Fruit fly (Drosophila melanogaster): ENCODE data around the gene rod.

rod gene

DNA sequence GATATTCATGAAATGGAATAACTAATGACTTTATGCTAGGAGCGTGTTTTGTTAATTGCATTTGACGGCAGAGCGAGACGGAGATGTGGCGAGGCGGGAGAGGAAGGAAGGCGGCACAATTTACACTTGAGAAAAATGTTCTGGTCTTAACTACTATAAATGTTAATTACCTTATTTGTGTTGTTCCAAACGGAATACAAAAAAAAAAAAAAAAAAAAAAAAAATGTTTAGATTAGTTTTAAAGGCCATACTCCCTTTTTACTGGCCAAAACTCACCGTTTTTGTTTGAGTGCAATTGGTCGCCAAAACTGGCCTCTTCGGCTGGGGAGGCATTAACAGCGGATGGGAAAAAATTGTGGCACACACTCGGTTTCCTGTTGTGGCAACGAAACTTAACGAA, 46.4 kb downstream of the rod start (continued):
- TF ChIP-seq CG8924 (tag; optimal IDR thresholded peaks at IDR 0.05) (no peak), Eip74EF (GFP tag; optimal IDR thresholded peaks at IDR 0.05) (no peak), Hr3 (GFP tag; optimal IDR thresholded peaks at IDR 0.05) (peak; percentile 2), CG18262 (tag; optimal IDR thresholded peaks at IDR 0.05) (no peak), CG6175 (GFP tag; IDR thresholded peaks at IDR 0.05) (no peak), Sox100B (GFP tag; optimal IDR thresholded peaks at IDR 0.05) (no peak), Adf1 (GFP tag; IDR thresholded peaks at IDR 0.05) (no peak), Lim3 (GFP tag; IDR thresholded peaks at IDR 0.05) (no peak), sens-2 (GFP tag; IDR thresholded peaks at IDR 0.05) (no peak), CG7928 (GFP tag; optimal IDR thresholded peaks at IDR 0.05) (no peak), D19A (tag; optimal IDR thresholded peaks at IDR 0.05) (no peak), Hr51 (GFP tag; optimal IDR thresholded peaks at IDR 0.05) (no peak), amos (GFP tag; IDR thresholded peaks at IDR 0.05; ENCODE audit: partially characterized antibody) (no peak), CG34376 (GFP tag; optimal IDR thresholded peaks at IDR 0.05) (no peak), fd64A (GFP tag; optimal IDR thresholded peaks at IDR 0.05) (no peak), Ptx1 (GFP tag; IDR thresholded peaks at IDR 0.05) (0 out of 2 replicates have a peak, but pooled peaks have one; percentile 12), CG30403 (GFP tag; optimal IDR thresholded peaks at IDR 0.05) (peak; percentile 15), sna (GFP tag; IDR thresholded peaks at IDR 0.05; ENCODE audit: partially characterized antibody) (no peak), CG7987 (GFP tag; optimal IDR thresholded peaks at IDR 0.05) (no peak), wor (GFP tag; IDR thresholded peaks at IDR 0.05) (no peak), knrl (GFP tag; IDR thresholded peaks at IDR 0.05; ENCODE audit: partially characterized antibody) (no peak), CG17612 (GFP tag; IDR thresholded peaks at IDR 0.05) (no peak), dan (GFP tag; IDR thresholded peaks at IDR 0.05) (no peak), CG10209 (GFP tag; optimal IDR thresholded peaks at IDR 0.05) (no peak), Hand (GFP tag; optimal IDR thresholded peaks at IDR 0.05) (no peak), CG5953 (GFP tag; IDR thresholded peaks at IDR 0.05) (no peak), hth (optimal IDR thresholded peaks at IDR 0.05) (no peak), CG7271 (tag; optimal IDR thresholded peaks at IDR 0.05) (no peak), unpg (GFP tag; optimal IDR thresholded peaks at IDR 0.05) (peak; percentile 26), Dip2 (GFP tag; IDR thresholded peaks at IDR 0.05) (no peak), Drgx (GFP tag; IDR thresholded peaks at IDR 0.05) (no peak), kay (GFP tag; optimal IDR thresholded peaks at IDR 0.05) (no peak), CG10654 (GFP tag; optimal IDR thresholded peaks at IDR 0.05) (no peak), CG9932 (GFP tag; IDR thresholded peaks at IDR 0.05) (peak; percentile 11; the same call in 1 of the 2 replicates), CG1024 (GFP tag; IDR thresholded peaks at IDR 0.05) (no peak), CG1233 (GFP tag; optimal IDR thresholded peaks at IDR 0.05) (no peak), nom (GFP tag; optimal IDR thresholded peaks at IDR 0.05) (no peak), CG13894 (tag; optimal IDR thresholded peaks at IDR 0.05) (no peak), Xbp1 (GFP tag; optimal IDR thresholded peaks at IDR 0.05) (no peak), tgo (GFP tag; IDR thresholded peaks at IDR 0.05) (no peak), CG7786 (GFP tag; optimal IDR thresholded peaks at IDR 0.05) (no peak), Sry-δ (GFP tag; optimal IDR thresholded peaks at IDR 0.05) (no peak), CG7963 (GFP tag; IDR thresholded peaks at IDR 0.05; ENCODE audit: partially characterized antibody) (no peak), caup (GFP tag; optimal IDR thresholded peaks at IDR 0.05; ENCODE audit: severe bottlenecking) (no peak), Taf1 (GFP tag; IDR thresholded peaks at IDR 0.05) (no peak), CG9609 (GFP tag; optimal IDR thresholded peaks at IDR 0.05) (no peak), exex (tag; optimal IDR thresholded peaks at IDR 0.05) (no peak), sens (GFP tag) (peak; percentile 77), yki (optimal IDR thresholded peaks at IDR 0.05) (no peak), Atf6 (GFP tag; IDR thresholded peaks at IDR 0.05) (no peak), Six4 (GFP tag; optimal IDR thresholded peaks at IDR 0.05) (no peak), CG11504 (tag; optimal IDR thresholded peaks at IDR 0.05) (peak; percentile 11)

Measured in whole organism, embryonic.